Worm (Caenorhabditis elegans) whole organism, L3 larva: ENCODE results near the gene C09F12.2.

Source experiments
- ama-1 ChIP-seq: fragments of 150-350 bp; optimal IDR thresholded peaks from 2 replicates; lab custom pipeline; 2018
- ceh-28 ChIP-seq: fragments of 150-350 bp; optimal IDR thresholded peaks from 2 replicates; lab custom pipeline; 2014; ENCODE audit warnings: missing biosample characterization, missing genetic modification reagents, missing genetic modification characterization
- fkh-10 ChIP-seq: sonication (generic microtip); optimal IDR thresholded peaks from 2 replicates; lab custom pipeline; 2017; ENCODE audit warnings: missing biosample characterization, missing genetic modification reagents, missing genetic modification characterization
- nhr-23 ChIP-seq: fragments of 150-350 bp; optimal IDR thresholded peaks from 2 replicates; lab custom pipeline; 2014; ENCODE audit warnings: missing biosample characterization, missing genetic modification reagents, missing genetic modification characterization
- nhr-25 ChIP-seq: sonication (generic microtip); optimal IDR thresholded peaks from 2 replicates; lab custom pipeline; 2017; ENCODE audit warnings: missing biosample characterization, missing genetic modification characterization
- nhr-28 ChIP-seq: fragments of 150-350 bp; optimal IDR thresholded peaks from 2 replicates; lab custom pipeline; 2014; ENCODE audit warnings: missing biosample characterization, missing genetic modification characterization
- nhr-67 ChIP-seq: fragments of 150-350 bp; optimal IDR thresholded peaks from 2 replicates; lab custom pipeline; 2014; ENCODE audit warnings: missing biosample characterization, missing genetic modification characterization
- nhr-76 ChIP-seq: fragments of 150-350 bp; sonication (generic microtip); optimal IDR thresholded peaks from 5 replicates; lab custom pipeline; 2014; ENCODE audit warnings: missing biosample characterization, missing genetic modification characterization
- skn-1 ChIP-seq: fragments of 150-350 bp; optimal IDR thresholded peaks from 2 replicates; lab custom pipeline; 2014; ENCODE audit warnings: missing biosample characterization, missing genetic modification characterization
- snpc-4 ChIP-seq: fragments of 150-350 bp; optimal IDR thresholded peaks from 2 replicates; lab custom pipeline; 2014; ENCODE audit warnings: missing biosample characterization, missing genetic modification characterization
- unc-39 ChIP-seq: sonication (generic microtip); optimal IDR thresholded peaks from 4 replicates; lab custom pipeline; 2017; ENCODE audit warnings: missing biosample characterization, missing genetic modification characterization
- unc-62 ChIP-seq: fragments of 150-350 bp; sonication (generic microtip); optimal IDR thresholded peaks from 4 replicates; lab custom pipeline; 2014; ENCODE audit warnings: missing biosample characterization, missing genetic modification reagents, missing genetic modification characterization
- zag-1 ChIP-seq: fragments of 150-350 bp; optimal IDR thresholded peaks from 2 replicates; lab custom pipeline; 2014; ENCODE audit warnings: missing biosample characterization, missing genetic modification characterization
- ztf-11 ChIP-seq: fragments of 150-350 bp; optimal IDR thresholded peaks from 2 replicates; lab custom pipeline; 2014; ENCODE audit warnings: missing biosample characterization, missing genetic modification characterization

ce11 chrX:11032412-11032811, 21.3 kb upstream of the C09F12.2 start:
- no peak for TF ChIP-seq nhr-67 (tag; lab: Kevin White, UChicago)
- no peak for TF ChIP-seq ceh-28 (tag; lab: Kevin White, UChicago)
- TF ChIP-seq unc-62: no peak
- TF ChIP-seq nhr-76 (tag; lab: Kevin White, UChicago): no peak
- TF ChIP-seq fkh-10 (GFP tag; lab: Kevin White, UChicago): no peak
- no peak for TF ChIP-seq zag-1 (tag; lab: Kevin White, UChicago)
- TF ChIP-seq nhr-28 (tag; lab: Kevin White, UChicago): no peak
- TF ChIP-seq nhr-25: no peak
- TF ChIP-seq ztf-11: no peak
- TF ChIP-seq unc-39: no peak
- TF ChIP-seq nhr-23: no peak
- TF ChIP-seq snpc-4 (tag; lab: Kevin White, UChicago): no peak
- no peak for TF ChIP-seq skn-1 (tag; lab: Kevin White, UChicago)
- TF ChIP-seq ama-1 (lab: Kevin White, UChicago): no peak
